Fruit fly (Drosophila melanogaster): Measurements from ENCODE around the gene p-cup.

- TF ChIP-seq Myc (optimal IDR thresholded peaks at IDR 0.05) (no peak), Hr83 (GFP tag; optimal IDR thresholded peaks at IDR 0.05; ENCODE audit: poor library complexity, severe bottlenecking) (no peak)
These were observed 45.2 kb upstream of the p-cup start for dm6 chrX:17493635-17494296.
